Fruit fly (Drosophila melanogaster): ENCODE data around the gene Dhpr.

Gene Dhpr

dm6 chr3L:9113582-9114282 lies 20.6 kb upstream of the Dhpr start:
- TF ChIP-seq Mnt (GFP tag; optimal IDR thresholded peaks at IDR 0.05) (peak; percentile 2), CG1620 (GFP tag; optimal IDR thresholded peaks at IDR 0.05) (no peak)

DNA sequence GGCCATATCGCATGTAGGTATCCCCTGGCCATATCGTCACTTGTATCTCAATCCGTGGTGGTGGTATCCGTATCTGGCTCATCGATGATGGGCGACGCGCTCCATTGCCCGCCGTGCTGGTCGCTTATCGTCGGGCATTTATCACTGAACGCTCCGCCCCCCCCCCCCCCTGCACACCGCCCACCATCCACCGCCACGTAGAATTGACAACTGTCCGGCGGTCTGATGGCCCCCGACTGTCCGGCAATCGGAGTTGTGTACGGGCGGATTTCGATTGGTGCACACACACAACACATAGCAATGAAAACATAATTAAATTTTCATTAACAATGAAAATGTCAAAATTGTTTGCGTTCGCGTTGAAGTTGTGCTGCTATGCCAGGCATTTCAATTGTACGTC lies 20.0 kb upstream of the Dhpr start:
- TF ChIP-seq CG33017 (tag; optimal IDR thresholded peaks at IDR 0.05) (no peak), CG14711 (tag; optimal IDR thresholded peaks at IDR 0.05) (no peak), cnc (optimal IDR thresholded peaks at IDR 0.05) (no peak), Crg-1 (GFP tag; optimal IDR thresholded peaks at IDR 0.05) (no peak), cic (GFP tag; optimal IDR thresholded peaks at IDR 0.05) (no peak), Clk (GFP tag; optimal IDR thresholded peaks at IDR 0.05) (no peak), CG5204 (GFP tag; optimal IDR thresholded peaks at IDR 0.05) (no peak), toe (GFP tag; optimal IDR thresholded peaks at IDR 0.05) (no peak), CG11617 (GFP tag; optimal IDR thresholded peaks at IDR 0.05) (no peak), CG1620 (GFP tag; optimal IDR thresholded peaks at IDR 0.05) (no peak), bab1 (GFP tag; optimal IDR thresholded peaks at IDR 0.05) (no peak), Mnt (GFP tag; optimal IDR thresholded peaks at IDR 0.05) (no peak), ovo (GFP tag; optimal IDR thresholded peaks at IDR 0.05) (no peak), CG12768 (GFP tag; optimal IDR thresholded peaks at IDR 0.05) (no peak), CG7045 (GFP tag; optimal IDR thresholded peaks at IDR 0.05) (no peak), tj (GFP tag; optimal IDR thresholded peaks at IDR 0.05) (no peak), kay (GFP tag; ENCODE audit: borderline replicate concordance) (no peak), pad (GFP tag; optimal IDR thresholded peaks at IDR 0.05) (no peak)

dm6 chr3L:9115654-9116053 lies 18.7 kb upstream of the Dhpr start:
- no peak for TF ChIP-seq pad (GFP tag; optimal IDR thresholded peaks at IDR 0.05)
- no peak for TF ChIP-seq tj (GFP tag; optimal IDR thresholded peaks at IDR 0.05)
- no peak for TF ChIP-seq Mnt (GFP tag; optimal IDR thresholded peaks at IDR 0.05)
- no peak for TF ChIP-seq CG12768 (GFP tag; optimal IDR thresholded peaks at IDR 0.05)
- TF ChIP-seq toe (GFP tag; optimal IDR thresholded peaks at IDR 0.05) = no peak
- no peak for TF ChIP-seq CG14711 (tag; optimal IDR thresholded peaks at IDR 0.05)
- no peak for TF ChIP-seq CG1620 (GFP tag; optimal IDR thresholded peaks at IDR 0.05)
- no peak for TF ChIP-seq ovo (GFP tag; optimal IDR thresholded peaks at IDR 0.05)
- TF ChIP-seq Hr96 (GFP tag; optimal IDR thresholded peaks at IDR 0.05) = no peak

DNA sequence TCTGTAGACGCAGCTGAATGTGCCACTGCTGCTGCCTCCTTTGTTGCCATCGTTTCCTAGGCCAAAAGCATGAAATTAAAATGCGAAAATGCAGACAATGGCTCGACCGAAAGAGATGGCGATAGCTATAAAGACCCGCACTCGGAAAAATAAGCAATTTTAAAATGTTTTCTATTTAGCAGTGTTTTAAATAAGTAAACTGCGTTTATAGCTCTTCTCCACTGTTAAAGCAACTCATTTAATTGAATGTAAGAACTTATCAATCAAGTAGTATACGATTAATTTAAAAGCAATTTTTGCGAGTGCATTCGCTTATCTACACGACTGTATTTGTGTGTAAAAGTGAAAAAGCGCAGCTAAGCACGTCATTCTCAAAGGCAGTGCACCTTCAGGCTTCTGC lies 14.8 kb upstream of the Dhpr start:
- TF ChIP-seq CG7101 (tag; optimal IDR thresholded peaks at IDR 0.05) (no peak), CG12768 (GFP tag; optimal IDR thresholded peaks at IDR 0.05) (no peak), CG14711 (tag; optimal IDR thresholded peaks at IDR 0.05) (peak; percentile 18)

DNA sequence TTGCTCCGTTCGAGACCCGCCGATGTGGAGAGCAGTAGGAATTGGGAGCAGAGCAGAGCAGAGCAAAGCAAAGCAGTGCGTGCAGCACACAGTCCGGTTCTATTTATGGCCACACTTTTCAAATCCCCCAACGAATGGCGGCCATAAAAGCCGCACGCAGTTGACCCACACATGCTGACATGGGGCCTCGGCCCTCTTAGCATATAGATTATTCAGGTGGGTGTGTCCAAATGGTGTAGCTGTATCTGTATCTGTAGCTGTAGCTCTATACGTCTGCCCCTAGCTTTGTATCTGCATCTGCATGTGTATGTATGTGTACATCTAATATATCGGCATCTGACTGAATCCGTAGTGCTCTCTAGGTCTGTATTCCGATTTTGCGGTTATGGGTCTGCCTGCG lies 13.1 kb upstream of the Dhpr start:
- no peak for TF ChIP-seq Crg-1 (GFP tag; optimal IDR thresholded peaks at IDR 0.05)
- TF ChIP-seq CG12768 (GFP tag; optimal IDR thresholded peaks at IDR 0.05) = no peak
- no peak for TF ChIP-seq kay (GFP tag; ENCODE audit: borderline replicate concordance)
- TF ChIP-seq Clk (GFP tag; optimal IDR thresholded peaks at IDR 0.05) = no peak
- no peak for TF ChIP-seq CG11617 (GFP tag; optimal IDR thresholded peaks at IDR 0.05)
- no peak for TF ChIP-seq toe (GFP tag; optimal IDR thresholded peaks at IDR 0.05)
- TF ChIP-seq bab1 (GFP tag; optimal IDR thresholded peaks at IDR 0.05) = no peak

dm6 chr3L:9124923-9125260 lies 9.5 kb upstream of the Dhpr start:
- TF ChIP-seq Mnt (GFP tag; optimal IDR thresholded peaks at IDR 0.05) = no peak

- TF ChIP-seq pad (GFP tag; optimal IDR thresholded peaks at IDR 0.05) = no peak
- TF ChIP-seq CG1620 (GFP tag; optimal IDR thresholded peaks at IDR 0.05) = no peak
- TF ChIP-seq ovo (GFP tag; optimal IDR thresholded peaks at IDR 0.05) = no peak
- no peak for TF ChIP-seq CG11617 (GFP tag; optimal IDR thresholded peaks at IDR 0.05)
- TF ChIP-seq CG33017 (tag; optimal IDR thresholded peaks at IDR 0.05) = peak; percentile 25
- TF ChIP-seq Mnt (GFP tag; optimal IDR thresholded peaks at IDR 0.05) = peak; percentile 74
- no peak for TF ChIP-seq cnc (optimal IDR thresholded peaks at IDR 0.05)
- peak; percentile 24 for TF ChIP-seq cic (GFP tag; optimal IDR thresholded peaks at IDR 0.05)
- peak; percentile 32 for TF ChIP-seq kay (GFP tag; ENCODE audit: borderline replicate concordance)
- no peak for TF ChIP-seq CG7101 (tag; optimal IDR thresholded peaks at IDR 0.05)
- TF ChIP-seq CG14711 (tag; optimal IDR thresholded peaks at IDR 0.05) = peak; percentile 53
- no peak for TF ChIP-seq Crg-1 (GFP tag; optimal IDR thresholded peaks at IDR 0.05)
- TF ChIP-seq CG5204 (GFP tag; optimal IDR thresholded peaks at IDR 0.05) = no peak
- TF ChIP-seq Clk (GFP tag; optimal IDR thresholded peaks at IDR 0.05) = no peak
- no peak for TF ChIP-seq CG7045 (GFP tag; optimal IDR thresholded peaks at IDR 0.05)
- no peak for TF ChIP-seq toe (GFP tag; optimal IDR thresholded peaks at IDR 0.05)
- peak; percentile 27 for TF ChIP-seq tj (GFP tag; optimal IDR thresholded peaks at IDR 0.05)
- peak; percentile 42 for TF ChIP-seq CG12768 (GFP tag; optimal IDR thresholded peaks at IDR 0.05)
- TF ChIP-seq Hr96 (GFP tag; optimal IDR thresholded peaks at IDR 0.05) = no peak
- TF ChIP-seq bab1 (GFP tag; optimal IDR thresholded peaks at IDR 0.05) = no peak
Measured at dm6 chr3L:9125261-9126020, 8.9 kb upstream of the Dhpr start.

Data from whole organism, adult.